Worm (Caenorhabditis elegans) whole organism, L4 larva: ENCODE measurements around the gene C06B3.1.

Experiments
- F44E2.7 ChIP-seq: fragments of 200-800 bp; sonication (Bioruptor generic); IDR thresholded peaks from 2 replicates; pipeline ENCODE4 v2.1.2; 2022; ENCODE audit warnings: missing genetic modification characterization, missing compliant biosample characterization
- R02D3.7 ChIP-seq: fragments of 150-350 bp; sonication (generic microtip); optimal IDR thresholded peaks from 3 replicates; lab custom pipeline; 2014; ENCODE audit warnings: missing biosample characterization, missing genetic modification characterization
- T26A8.4 ChIP-seq: fragments of 200-800 bp; sonication (Bioruptor generic); IDR thresholded peaks from 2 replicates; pipeline ENCODE4 v1.3.6; 2022; ENCODE audit warnings: missing genetic modification characterization, missing compliant biosample characterization
- Y75B8A.6 ChIP-seq: fragments of 200-800 bp; sonication (Bioruptor generic); IDR thresholded peaks from 2 replicates; pipeline ENCODE4 v1.3.6; 2022; ENCODE audit warnings: missing genetic modification reagents, missing genetic modification characterization, missing compliant biosample characterization
- aha-1 ChIP-seq: fragments of 150-350 bp; peaks from one replicate; lab custom pipeline; 2014; ENCODE audit warnings: missing biosample characterization, missing genetic modification characterization
- ceh-20 ChIP-seq: fragments of 200-800 bp; sonication (Bioruptor generic); IDR thresholded peaks from 2 replicates; pipeline ENCODE4 v1.3.6; 2022; ENCODE audit warnings: missing genetic modification reagents, missing genetic modification characterization, missing compliant biosample characterization
- daf-16 ChIP-seq, 3 experiments: sonication (generic microtip); optimal IDR thresholded peaks; 2 replicates each; lab custom pipeline; 2016 to 2017; ENCODE audit warnings: missing genetic modification characterization in 3 of 3, missing genetic modification reagents in 3 of 3, mild to moderate bottlenecking in 2 of 3, missing compliant biosample characterization in 2 of 3, missing biosample characterization in 1 of 3, moderate library complexity in 1 of 3
- dmd-6 ChIP-seq: fragments of 200-800 bp; sonication (Bioruptor generic); IDR thresholded peaks from 2 replicates; pipeline ENCODE4 v1.3.6; 2022; ENCODE audit warnings: missing genetic modification reagents, missing genetic modification characterization, missing compliant biosample characterization
- dmd-8 ChIP-seq: fragments of 200-800 bp; sonication (Bioruptor generic); IDR thresholded peaks from 2 replicates; pipeline ENCODE4 v1.3.6; 2022; ENCODE audit warnings: missing genetic modification characterization, missing compliant biosample characterization
- dve-1 ChIP-seq: sonication (generic microtip); optimal IDR thresholded peaks from 2 replicates; lab custom pipeline; 2017; ENCODE audit warnings: antibody characterized with exemption, mild to moderate bottlenecking, missing genetic modification characterization, missing compliant biosample characterization; ENCODE audit not compliant: insufficient read depth
- gei-8 ChIP-seq: fragments of 200-800 bp; sonication (Bioruptor generic); optimal IDR thresholded peaks from 2 replicates; lab custom pipeline; 2018; ENCODE audit warnings: mild to moderate bottlenecking, missing genetic modification characterization, missing compliant biosample characterization
- hif-1 ChIP-seq, 2 experiments: sonication (generic microtip); optimal IDR thresholded peaks; 2 replicates each; lab custom pipeline; 2016 to 2017; ENCODE audit warnings: missing compliant biosample characterization in 2 of 2, missing genetic modification characterization in 2 of 2, missing genetic modification reagents in 2 of 2, missing genotype in 2 of 2, mild to moderate bottlenecking in 1 of 2
- hlh-11 ChIP-seq: fragments of 200-800 bp; sonication (Bioruptor generic); optimal IDR thresholded peaks from 2 replicates; lab custom pipeline; 2018; ENCODE audit warnings: mild to moderate bottlenecking, missing genetic modification characterization, missing compliant biosample characterization
- hmg-1.1 ChIP-seq: fragments of 200-800 bp; sonication (Bioruptor generic); IDR thresholded peaks from 2 replicates; pipeline ENCODE4 v1.3.6; 2022; ENCODE audit warnings: missing genetic modification reagents, missing genetic modification characterization, missing compliant biosample characterization
- jun-1 ChIP-seq: fragments of 150-350 bp; optimal IDR thresholded peaks from 2 replicates; lab custom pipeline; 2014; ENCODE audit warnings: missing biosample characterization, missing genetic modification reagents, missing genetic modification characterization
- lin-1 ChIP-seq: fragments of 200-800 bp; sonication (Bioruptor generic); IDR thresholded peaks from 2 replicates; pipeline ENCODE4 v1.3.6; 2022; ENCODE audit warnings: missing genetic modification reagents, missing genetic modification characterization, missing compliant biosample characterization
- lin-13 ChIP-seq: fragments of 150-350 bp; optimal IDR thresholded peaks from 2 replicates; lab custom pipeline; 2014; ENCODE audit warnings: missing biosample characterization, missing genetic modification reagents, missing genetic modification characterization
- lin-39 ChIP-seq: fragments of 150-350 bp; optimal IDR thresholded peaks from 2 replicates; lab custom pipeline; 2014; ENCODE audit warnings: missing biosample characterization, missing genetic modification reagents, missing genetic modification characterization
- mdl-1 ChIP-seq, 2 experiments: fragments of 150-350 bp in 1 of 2; sonication (generic microtip) in 1 of 2; optimal IDR thresholded peaks; 2 replicates each; lab custom pipeline; 2014 to 2017; ENCODE audit warnings: missing biosample characterization in 2 of 2, missing genetic modification characterization in 2 of 2
- mes-2 ChIP-seq: sonication (generic microtip); optimal IDR thresholded peaks from 2 replicates; lab custom pipeline; 2016; ENCODE audit warnings: missing genotype, mild to moderate bottlenecking, missing genetic modification characterization, missing compliant biosample characterization; ENCODE audit not compliant: poor library complexity, severe bottlenecking
- mxl-2 ChIP-seq: fragments of 200-800 bp; sonication (Bioruptor generic); conservative IDR thresholded peaks from 2 replicates; pipeline ENCODE4 v1.3.6; 2022; ENCODE audit warnings: missing genetic modification reagents, missing genetic modification characterization, missing compliant biosample characterization
- nhr-102 ChIP-seq: sonication (generic microtip); optimal IDR thresholded peaks from 2 replicates; lab custom pipeline; 2016; ENCODE audit warnings: mild to moderate bottlenecking, missing genetic modification characterization, moderate library complexity, missing compliant biosample characterization
- nhr-28 ChIP-seq: fragments of 150-350 bp; optimal IDR thresholded peaks from 2 replicates; lab custom pipeline; 2014; ENCODE audit warnings: missing biosample characterization, missing genetic modification characterization
- nhr-48 ChIP-seq: sonication (generic microtip); optimal IDR thresholded peaks from 2 replicates; lab custom pipeline; 2016; ENCODE audit warnings: mild to moderate bottlenecking, missing genetic modification characterization, missing compliant biosample characterization
- nhr-6 ChIP-seq: fragments of 150-350 bp; optimal IDR thresholded peaks from 2 replicates; lab custom pipeline; 2014; ENCODE audit warnings: missing biosample characterization, missing genetic modification characterization
- nhr-77 ChIP-seq: fragments of 150-350 bp; optimal IDR thresholded peaks from 2 replicates; lab custom pipeline; 2014; ENCODE audit warnings: missing biosample characterization, missing genetic modification characterization
- php-3 ChIP-seq: fragments of 200-800 bp; sonication (Bioruptor generic); IDR thresholded peaks from 2 replicates; pipeline ENCODE4 v1.3.6; 2022; ENCODE audit warnings: missing genetic modification reagents, missing genetic modification characterization, missing compliant biosample characterization
- pqm-1 ChIP-seq: sonication (generic microtip); optimal IDR thresholded peaks from 2 replicates; lab custom pipeline; 2017; ENCODE audit warnings: missing biosample characterization, missing genetic modification characterization
- saeg-2 ChIP-seq: fragments of 200-800 bp; sonication (Bioruptor generic); IDR thresholded peaks from 2 replicates; pipeline ENCODE4 v1.3.6; 2022; ENCODE audit warnings: missing genetic modification reagents, missing genetic modification characterization, missing compliant biosample characterization
- sdz-12 ChIP-seq: fragments of 200-800 bp; sonication (Bioruptor generic); optimal IDR thresholded peaks from 2 replicates; lab custom pipeline; 2018; ENCODE audit warnings: mild to moderate bottlenecking, missing genetic modification characterization, missing compliant biosample characterization
- skn-1 ChIP-seq: fragments of 150-350 bp; optimal IDR thresholded peaks from 2 replicates; lab custom pipeline; 2014; ENCODE audit warnings: missing biosample characterization, missing genetic modification characterization
- spr-1 ChIP-seq: sonication (generic microtip); optimal IDR thresholded peaks from 2 replicates; lab custom pipeline; 2016; ENCODE audit warnings: mild to moderate bottlenecking, missing genetic modification characterization, missing compliant biosample characterization
- tag-97 ChIP-seq: fragments of 200-800 bp; sonication (Bioruptor generic); IDR thresholded peaks from 2 replicates; pipeline ENCODE4 v1.3.6; 2022; ENCODE audit warnings: missing genetic modification characterization, missing compliant biosample characterization
- unc-130 ChIP-seq: sonication (generic microtip); optimal IDR thresholded peaks from 2 replicates; lab custom pipeline; 2016; ENCODE audit warnings: missing genetic modification reagents, missing genetic modification characterization, missing compliant biosample characterization
- unc-62 ChIP-seq, 3 experiments: fragments of 150-350 bp in 1 of 3; sonication (generic microtip); optimal IDR thresholded peaks in 2 of 3; peaks in 1 of 3; 1 replicate in 1 of 3; 2 replicates in 2 of 3; lab custom pipeline; 2014 to 2017; ENCODE audit warnings: missing biosample characterization in 3 of 3, missing genetic modification characterization in 3 of 3, missing genetic modification reagents in 3 of 3, missing genotype in 1 of 3
- vab-7 ChIP-seq: fragments of 200-800 bp; sonication (Bioruptor generic); IDR thresholded peaks from 2 replicates; pipeline ENCODE4 v1.3.6; 2022; ENCODE audit warnings: missing genetic modification reagents, missing genetic modification characterization, missing compliant biosample characterization
- ztf-11 ChIP-seq: fragments of 150-350 bp; optimal IDR thresholded peaks from 2 replicates; lab custom pipeline; 2014; ENCODE audit warnings: missing biosample characterization, missing genetic modification characterization

C06B3.1 gene

DNA sequence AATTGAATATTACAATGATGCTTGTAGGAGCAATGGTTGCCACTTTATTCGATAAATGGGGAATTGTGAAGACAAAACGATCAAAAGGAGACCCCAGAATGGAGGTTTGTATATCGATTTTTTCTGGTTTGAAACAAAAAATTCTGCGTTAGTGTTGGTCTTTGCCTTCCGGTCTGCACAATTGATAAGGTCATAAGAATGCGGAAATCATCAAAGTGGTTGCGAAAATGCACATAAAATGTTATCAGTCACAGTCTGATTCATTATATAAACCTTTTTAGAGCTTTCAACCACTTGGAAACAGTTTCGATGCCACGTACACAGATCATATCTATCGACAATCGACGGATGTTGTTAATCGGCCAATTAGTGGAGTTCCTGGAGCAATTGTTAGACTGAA, 9.0 kb upstream of the C06B3.1 start (continued):
- TF ChIP-seq spr-1 (tag; lab: Kevin White, UChicago): no peak
- no peak for TF ChIP-seq hmg-1.1 (GFP tag; lab: Robert Waterston, UW)
- no peak for TF ChIP-seq mes-2 (tag; lab: Kevin White, UChicago)
- no peak for TF ChIP-seq hif-1 (tag; optimal IDR thresholded peaks at IDR 0.05; lab: Kevin White, UChicago)
- no peak for TF ChIP-seq mdl-1 (tag; optimal IDR thresholded peaks at IDR 0.05; lab: Kevin White, UChicago)
- TF ChIP-seq vab-7: no peak
- TF ChIP-seq ceh-20 (GFP tag; lab: Robert Waterston, UW): no peak
- TF ChIP-seq skn-1 (tag; lab: Kevin White, UChicago): no peak
- no peak for TF ChIP-seq dmd-8 (GFP tag; lab: Robert Waterston, UW)
- peak; percentile 65 for TF ChIP-seq nhr-28 (tag; lab: Kevin White, UChicago)
- TF ChIP-seq lin-1: peak; percentile 80
- TF ChIP-seq nhr-48: no peak
- TF ChIP-seq unc-130 (GFP tag; lab: Kevin White, UChicago): no peak
- TF ChIP-seq F44E2.7 (GFP tag; lab: Robert Waterston, UW): no peak

DNA sequence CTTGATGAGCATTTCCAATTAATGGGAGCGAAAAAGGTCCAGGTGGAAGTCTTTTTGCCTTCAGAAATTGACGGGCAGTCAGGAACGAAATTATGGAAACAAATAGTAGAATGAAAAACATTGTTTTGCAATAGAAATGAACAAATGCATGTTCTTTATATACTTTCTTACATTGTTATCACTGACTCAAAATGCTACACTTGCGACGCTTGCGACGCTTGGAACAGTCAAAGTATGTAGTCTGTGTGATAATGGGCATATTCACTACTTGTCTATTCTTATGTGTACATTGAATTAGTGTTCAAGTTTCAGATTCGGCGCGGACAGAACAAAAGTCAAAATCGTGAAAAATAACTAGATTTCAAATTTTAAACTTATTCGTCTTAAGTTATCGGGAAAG, 4.2 kb upstream of the C06B3.1 start, which contains the start of gene cyp-35C1:
cyp-35C1 (minus strand) TSS at position 132 of the 400 bp plus-strand sequence.
- no peak for TF ChIP-seq lin-13 (GFP tag; lab: Kevin White, UChicago)
- TF ChIP-seq vab-7: no peak
- TF ChIP-seq jun-1 (tag; lab: Kevin White, UChicago): no peak
- TF ChIP-seq nhr-6: no peak
- TF ChIP-seq sdz-12: no peak
- TF ChIP-seq gei-8: no peak
- peak; percentile 93 for TF ChIP-seq nhr-28 (tag; lab: Kevin White, UChicago)
- no peak for TF ChIP-seq R02D3.7 (tag; lab: Kevin White, UChicago)
- TF ChIP-seq hlh-11: peak; percentile 15
- TF ChIP-seq dmd-6: 0 out of 2 replicates have a peak, but pooled peaks have one; percentile 11
- no peak for TF ChIP-seq nhr-102
- no peak for TF ChIP-seq ztf-11
- TF ChIP-seq php-3 (GFP tag; lab: Robert Waterston, UW): no peak
- TF ChIP-seq unc-130 (GFP tag; lab: Kevin White, UChicago): no peak
- TF ChIP-seq lin-39 (tag; lab: Kevin White, UChicago): no peak
- peak; percentile 12 for TF ChIP-seq pqm-1 (tag; lab: Kevin White, UChicago)
- peak; percentile 49 for TF ChIP-seq aha-1
- TF ChIP-seq tag-97: no peak
- peak; percentile 69 for TF ChIP-seq nhr-77 (tag; lab: Kevin White, UChicago)
- TF ChIP-seq T26A8.4: no peak
- TF ChIP-seq Y75B8A.6: no peak
- TF ChIP-seq saeg-2 (GFP tag; lab: Robert Waterston, UW): 0 out of 2 replicates have a peak, but pooled peaks have one; percentile 33
- peak; percentile 19 for TF ChIP-seq dve-1 (tag; lab: Kevin White, UChicago)
- TF ChIP-seq daf-16 (GFP tag; optimal IDR thresholded peaks at IDR 0.05; lab: Kevin White, UChicago): no peak
- TF ChIP-seq daf-16 (tag; optimal IDR thresholded peaks at IDR 0.05; lab: Kevin White, UChicago): peak; percentile 39
- TF ChIP-seq, all 104 proteins: peak for 9

DNA sequence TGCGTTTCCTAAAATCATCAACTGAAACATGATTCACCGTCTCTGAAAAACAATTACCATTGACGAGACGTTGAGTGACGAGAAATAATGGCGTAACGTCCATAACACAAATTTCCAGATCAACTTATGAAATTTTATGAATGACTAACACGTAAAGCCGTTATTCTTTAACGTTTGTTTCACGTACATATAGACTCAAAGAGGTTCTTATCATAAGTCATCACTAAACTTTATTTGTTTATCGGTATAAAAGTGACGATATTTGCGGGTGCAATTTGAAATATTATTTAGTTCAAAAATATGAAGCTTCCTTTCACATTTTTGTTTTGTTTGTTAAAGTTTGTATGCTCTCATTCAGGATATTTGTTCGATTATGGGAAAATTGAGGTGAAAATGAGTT, 3.4 kb upstream of the C06B3.1 start, which contains the start of gene oac-3:
oac-3 (plus strand) TSS at position 301 of the 400 bp plus-strand sequence.
- TF ChIP-seq mxl-2 (GFP tag; lab: Robert Waterston, UW): no peak
- TF ChIP-seq, all 104 proteins: peak for 0

DNA sequence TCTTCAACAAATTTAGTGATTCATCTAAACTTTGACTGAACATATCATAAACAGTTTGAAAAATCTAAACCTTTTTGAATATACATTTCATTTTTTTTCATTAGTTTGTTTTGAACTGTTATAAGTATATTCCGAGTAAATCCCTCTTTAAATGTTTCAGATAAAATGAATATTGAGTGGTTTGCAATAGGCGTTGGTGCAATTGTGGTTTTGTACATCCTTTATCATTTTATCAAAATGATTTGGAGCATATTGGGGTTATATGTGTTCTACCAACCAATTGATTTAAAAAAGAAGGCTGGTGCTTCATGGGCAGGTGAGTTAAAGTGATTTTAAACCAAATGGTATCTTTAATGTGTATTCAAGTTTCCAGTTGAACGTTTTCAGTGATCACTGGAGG, 1.9 kb downstream of the C06B3.1 start, which contains the start of gene stdh-3:
stdh-3 (plus strand) TSS at position 166 of the 400 bp plus-strand sequence.
- TF ChIP-seq unc-62 (GFP tag; optimal IDR thresholded peaks at IDR 0.05 in 1 of 2; lab: Kevin White, UChicago) (peak in 1 of 2 experiments; percentile 93), unc-62 (tag; optimal IDR thresholded peaks at IDR 0.05; lab: Kevin White, UChicago) (no peak), spr-1 (tag; lab: Kevin White, UChicago) (no peak)
